Fruit fly (Drosophila melanogaster): Measurements from ENCODE around the gene CG13999.
A peak's percentile ranks its signal among the peaks of the same experiment; 100 is the strongest.

- TF ChIP-seq CG7045 (GFP tag; optimal IDR thresholded peaks at IDR 0.05) (no peak), tj (GFP tag; optimal IDR thresholded peaks at IDR 0.05) (peak; percentile 20), kay (GFP tag; ENCODE audit: borderline replicate concordance) (no peak), cic (GFP tag; optimal IDR thresholded peaks at IDR 0.05) (peak; percentile 17), toe (GFP tag; optimal IDR thresholded peaks at IDR 0.05) (no peak), ovo (GFP tag; optimal IDR thresholded peaks at IDR 0.05) (no peak), cnc (optimal IDR thresholded peaks at IDR 0.05) (no peak), Clk (GFP tag; optimal IDR thresholded peaks at IDR 0.05) (peak; percentile 35), CG12768 (GFP tag; optimal IDR thresholded peaks at IDR 0.05) (peak; percentile 3)
These were observed 29.8 kb upstream of the CG13999 start, which contains the start of gene ifc for dm6 chr2L:5986094-5986493.

Data from whole organism, adult.